Worm (Caenorhabditis elegans) whole organism, dauer: Measurements from ENCODE around the gene pag-3.

ENCODE experiments used
- unc-62 ChIP-seq: sonication (generic microtip); optimal IDR thresholded peaks from 2 replicates; lab custom pipeline; 2017; ENCODE audit warnings: missing biosample characterization, missing genetic modification reagents, missing genetic modification characterization

Gene pag-3

DNA sequence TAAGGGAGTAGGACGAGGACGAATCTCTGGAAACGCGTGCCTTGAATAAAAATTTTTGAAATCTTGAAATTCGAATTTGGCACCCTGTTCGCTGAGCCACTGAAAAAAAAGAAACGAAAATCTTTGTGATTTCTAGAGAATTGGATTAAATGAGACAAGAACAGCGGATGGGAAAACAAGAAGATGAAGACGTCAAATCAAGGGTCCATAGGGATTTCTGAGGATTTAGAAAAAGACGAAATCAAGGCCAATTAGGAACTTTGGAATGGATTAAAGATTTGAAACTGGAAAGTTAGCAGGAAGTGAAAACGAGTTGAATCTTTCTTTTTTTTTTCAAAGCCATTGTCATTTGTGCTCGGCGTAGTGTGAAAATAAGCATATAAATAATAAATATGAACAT lies at the start of gene pag-3:
TSS of gene pag-3 (minus strand) at position 101 of the 400 bp plus-strand sequence.
- TF ChIP-seq unc-62 (GFP tag; lab: Kevin White, UChicago) = no peak

DNA sequence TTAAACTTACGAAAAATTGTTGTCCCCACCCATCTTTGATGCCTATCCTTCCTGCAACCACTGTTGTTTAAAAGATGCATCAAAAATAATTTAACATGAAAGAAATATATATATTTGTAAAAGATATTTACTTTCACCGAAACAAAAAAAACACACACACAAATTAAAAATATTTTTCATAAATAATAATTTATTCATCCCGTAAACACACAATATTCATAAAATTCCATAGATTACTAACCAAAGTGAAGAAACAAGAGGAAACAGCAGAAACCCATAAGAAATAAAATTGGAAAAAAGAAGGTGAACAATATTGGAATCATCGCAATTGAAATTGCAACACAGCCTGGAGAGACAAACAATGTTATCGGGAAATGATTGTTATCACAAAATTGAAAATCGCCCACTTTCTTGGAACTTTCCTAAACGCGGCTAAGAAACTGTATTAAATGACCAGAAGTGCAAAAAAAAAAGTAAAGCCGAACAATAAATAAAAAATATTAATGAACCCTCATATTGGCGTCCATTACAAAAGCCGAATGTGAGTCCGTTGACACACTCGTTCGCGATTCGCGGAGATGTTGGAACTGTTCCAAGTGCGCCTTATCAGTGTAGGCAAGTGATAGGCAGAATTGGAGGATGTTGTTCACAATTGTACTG lies 49.6 kb upstream of the pag-3 start, which contains the start of gene slc-25A18.1:
TSS of gene slc-25A18.1 (minus strand) at position 51 of the 660 bp plus-strand sequence.
- no peak for TF ChIP-seq unc-62 (GFP tag; lab: Kevin White, UChicago)

DNA sequence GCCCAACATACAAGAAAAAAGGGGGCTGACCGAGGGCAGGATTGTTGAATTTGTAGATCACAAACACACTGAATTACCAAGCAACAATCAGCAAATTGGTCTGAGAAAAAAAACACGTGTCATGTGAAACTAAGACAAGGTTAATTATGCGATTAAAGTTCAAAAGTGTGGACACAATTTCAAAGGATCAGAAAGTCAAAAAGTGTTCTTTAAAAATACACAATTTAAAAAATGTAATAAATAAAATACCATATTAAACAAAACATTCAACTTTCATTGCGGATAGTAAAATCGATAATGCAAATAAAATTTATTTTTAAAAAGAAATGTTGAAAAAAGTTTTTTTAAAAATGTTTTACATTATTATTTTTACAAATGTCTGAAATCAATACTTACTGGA lies 44.7 kb upstream of the pag-3 start, which contains the start of gene cutl-3:
TSS of gene cutl-3 (minus strand) at position 101 of the 400 bp plus-strand sequence.
- no peak for TF ChIP-seq unc-62 (GFP tag; lab: Kevin White, UChicago)

DNA sequence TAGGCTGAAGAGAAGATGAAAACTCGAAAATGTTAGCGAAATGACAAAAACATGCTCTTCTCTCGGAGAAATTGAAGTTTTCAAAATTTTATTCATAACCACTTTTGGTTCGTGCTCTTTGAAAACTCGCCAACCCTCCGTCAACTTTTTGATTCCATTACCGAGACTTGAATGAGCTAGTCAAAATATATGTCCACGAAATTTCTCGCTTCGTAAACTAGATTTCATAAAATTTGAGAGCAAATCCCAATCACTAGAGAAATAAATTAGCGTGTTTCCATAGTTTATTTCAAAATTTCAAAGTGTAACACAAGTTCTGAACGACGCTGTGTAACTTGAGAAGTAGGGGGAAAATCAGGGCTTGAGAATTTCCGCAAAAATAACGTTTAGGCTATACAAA lies 39.3 kb upstream of the pag-3 start:
- no peak for TF ChIP-seq unc-62 (GFP tag; lab: Kevin White, UChicago)

DNA sequence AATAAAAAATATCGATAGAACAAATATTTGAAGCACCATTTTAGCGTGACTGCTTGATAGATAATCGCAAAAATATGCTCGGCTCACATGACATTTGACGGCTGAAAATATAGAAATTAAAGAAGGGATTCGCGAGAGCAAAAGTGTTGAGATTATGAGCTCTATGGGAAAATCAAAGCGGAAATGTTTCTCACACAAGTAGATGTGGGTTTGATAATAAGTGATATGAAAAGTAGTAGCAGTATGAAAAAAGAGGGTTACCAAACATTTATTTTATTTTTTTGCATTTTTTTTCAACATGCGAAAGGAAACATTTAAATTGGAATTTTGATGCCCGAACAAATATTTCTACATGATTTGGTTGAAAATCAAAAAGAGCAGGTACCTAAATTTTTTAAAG lies 36.8 kb upstream of the pag-3 start, which contains the start of gene iglr-1:
TSS of gene iglr-1 (minus strand) at position 101 of the 400 bp plus-strand sequence.
- TF ChIP-seq unc-62 (GFP tag; lab: Kevin White, UChicago) = no peak

DNA sequence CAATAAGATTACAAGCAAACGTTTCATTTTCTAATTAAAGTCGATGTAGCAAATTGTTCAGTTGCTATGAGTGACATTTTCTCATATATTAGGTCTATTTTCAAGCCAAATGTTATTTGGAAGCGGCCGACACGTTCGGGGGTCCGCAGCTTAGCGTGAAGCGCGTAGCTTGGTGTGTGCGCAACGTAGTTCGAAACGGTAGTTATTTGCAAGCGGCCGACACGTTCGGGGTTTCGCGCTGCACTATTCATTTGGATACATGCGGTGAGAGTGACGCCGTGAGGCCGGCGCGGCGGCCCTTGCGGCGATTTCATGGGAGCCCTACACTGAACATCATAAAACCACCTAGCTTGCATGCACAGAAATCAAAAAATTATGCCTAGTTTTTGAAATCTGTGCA lies 33.7 kb upstream of the pag-3 start:
- no peak for TF ChIP-seq unc-62 (GFP tag; lab: Kevin White, UChicago)

DNA sequence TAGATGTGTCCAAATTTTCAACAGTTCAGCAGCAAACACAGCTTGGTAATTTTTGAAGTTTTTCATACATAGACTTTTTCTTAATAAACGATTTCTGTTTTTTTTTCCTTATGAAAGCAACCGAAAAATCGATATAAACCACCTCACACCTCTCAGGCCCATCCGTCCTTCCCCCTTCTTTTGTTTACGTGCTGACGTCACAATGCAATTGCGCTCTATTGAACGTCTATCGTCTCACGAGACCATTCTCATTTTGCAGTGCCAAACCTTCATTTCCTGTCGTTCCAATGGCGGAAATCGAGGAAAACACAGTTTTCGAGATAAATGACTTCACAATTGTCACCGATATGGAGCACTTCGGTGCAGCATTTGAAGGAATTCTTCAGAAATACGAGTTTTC lies 28.8 kb upstream of the pag-3 start, which contains the start of gene rbg-1:
TSS of gene rbg-1 (plus strand) at position 260 of the 400 bp plus-strand sequence.
- TF ChIP-seq unc-62 (GFP tag; lab: Kevin White, UChicago) = no peak

DNA sequence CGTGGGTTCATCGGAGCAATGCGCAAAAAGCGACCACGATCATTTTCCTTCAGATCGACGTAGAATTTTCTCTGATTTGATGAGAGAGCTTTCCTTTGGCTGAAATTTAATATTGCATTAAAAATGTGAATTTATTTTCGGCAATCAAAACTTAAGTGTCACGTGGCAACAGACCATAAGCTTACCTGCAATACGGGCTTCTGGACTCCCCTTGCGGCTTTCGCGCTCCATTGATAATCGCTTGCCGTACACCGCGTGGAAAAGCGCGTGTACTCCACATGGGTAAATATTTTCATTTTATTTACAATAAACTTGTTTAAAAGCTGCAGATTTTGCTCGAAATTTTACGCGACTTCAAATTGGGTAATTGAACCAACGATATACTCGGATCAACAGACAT lies 28.1 kb upstream of the pag-3 start, which contains the start of gene plp-2:
TSS of gene plp-2 (minus strand) at position 280 of the 400 bp plus-strand sequence.
- TF ChIP-seq unc-62 (GFP tag; lab: Kevin White, UChicago) = no peak

DNA sequence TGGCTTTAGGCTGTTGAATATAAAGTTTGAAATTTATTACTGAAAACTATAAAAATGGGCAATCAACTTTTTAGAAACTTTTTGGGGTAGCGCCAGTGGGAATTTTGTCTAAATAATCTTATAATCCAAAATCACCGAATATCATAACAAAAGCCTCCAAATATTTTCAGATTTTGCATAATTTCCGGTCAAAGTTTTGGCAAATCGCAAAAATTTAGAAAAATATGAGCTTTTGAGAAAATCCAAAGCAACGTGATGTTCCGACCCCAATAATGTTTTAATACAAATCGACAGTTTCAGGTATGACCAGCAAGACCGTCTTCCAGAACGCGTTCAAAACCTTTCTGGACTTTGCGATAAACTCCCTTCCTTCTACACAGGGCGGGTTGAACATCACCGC lies 24.9 kb upstream of the pag-3 start, which contains the start of gene emre-1:
TSS of gene emre-1 (plus strand) at position 301 of the 400 bp plus-strand sequence.
- TF ChIP-seq unc-62 (GFP tag; lab: Kevin White, UChicago) = no peak

DNA sequence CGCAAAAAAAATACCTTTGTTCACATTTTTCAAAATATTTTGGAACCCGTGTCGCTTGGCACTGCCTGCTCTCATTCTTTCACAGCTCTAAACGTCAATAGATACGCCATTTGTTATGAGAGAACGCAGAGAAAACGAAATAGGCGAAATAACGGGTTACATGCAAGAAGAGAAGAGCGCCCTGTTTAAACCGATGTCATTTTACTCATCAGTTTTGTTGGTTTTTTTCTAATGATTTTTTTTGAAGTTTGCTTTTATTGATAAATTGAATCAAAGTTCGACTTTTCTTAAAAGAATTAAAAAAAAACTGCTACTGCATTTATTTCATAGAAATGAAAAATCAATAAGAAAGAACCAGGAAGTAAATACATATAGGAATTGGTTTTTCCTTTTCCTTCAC lies 24.3 kb upstream of the pag-3 start:
- TF ChIP-seq unc-62 (GFP tag; lab: Kevin White, UChicago) = no peak

DNA sequence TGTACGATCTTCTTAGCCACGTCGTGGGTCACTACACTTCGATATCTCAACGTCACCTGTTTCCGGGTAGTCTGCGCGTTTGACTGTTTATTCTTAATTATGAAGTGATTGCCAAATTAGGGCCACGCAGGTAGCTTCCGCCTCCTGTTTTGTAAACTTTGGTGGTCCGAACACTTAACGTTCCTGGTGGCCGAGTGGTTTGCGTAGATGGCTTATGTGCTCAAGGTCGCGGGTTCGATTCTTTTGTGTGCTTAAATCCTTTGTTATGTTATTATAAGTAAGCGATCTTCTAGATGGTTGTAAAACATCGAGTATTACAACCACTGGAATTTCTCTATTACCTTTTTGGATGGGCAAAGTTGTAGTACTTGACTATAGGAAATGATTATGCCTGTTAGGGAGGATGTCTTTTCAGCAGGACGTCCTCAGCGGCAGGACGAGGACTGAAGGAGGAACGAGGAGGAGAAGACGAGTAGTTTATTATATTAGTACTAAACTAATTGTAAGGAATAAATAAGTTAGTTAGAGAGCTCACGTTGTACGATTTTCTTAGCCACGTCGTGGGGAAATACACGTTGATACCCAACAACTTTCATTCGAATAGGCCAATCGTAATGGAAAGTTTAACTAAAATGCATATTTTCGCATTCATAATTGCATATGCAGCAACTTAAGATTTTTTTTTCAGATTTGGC lies 22.5 kb upstream of the pag-3 start:
- no peak for TF ChIP-seq unc-62 (GFP tag; lab: Kevin White, UChicago)

DNA sequence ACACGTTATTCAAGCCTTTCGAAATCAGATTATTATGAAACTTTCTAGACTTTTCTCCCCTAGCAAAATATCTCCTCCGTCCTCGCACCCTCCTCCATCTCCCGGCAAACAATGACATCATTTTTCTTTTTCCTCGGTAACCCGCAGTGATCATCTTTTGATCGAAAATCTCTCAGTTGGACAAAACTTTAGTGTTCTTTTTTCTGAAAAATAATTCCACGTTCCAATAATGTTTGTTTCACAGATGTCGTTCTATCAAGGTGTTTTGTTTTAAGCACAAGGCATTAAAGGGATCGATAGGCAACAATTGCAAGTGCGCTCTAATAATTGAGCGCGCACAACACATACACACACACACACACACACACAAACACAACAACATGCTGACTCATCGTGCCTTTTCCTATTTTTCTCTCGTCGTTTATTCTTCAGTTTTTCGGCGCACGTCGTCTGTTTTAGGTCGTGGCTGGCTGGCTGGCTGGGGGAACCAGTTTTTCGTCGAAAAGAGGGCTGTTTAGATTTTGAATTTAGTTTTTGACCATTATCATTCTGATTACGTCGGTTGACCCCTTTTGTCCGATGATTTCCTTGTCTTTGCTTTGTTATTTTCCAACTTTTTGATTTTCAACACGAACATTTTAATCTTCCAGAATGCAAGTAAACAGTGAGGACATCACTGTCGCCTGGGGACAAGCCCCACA lies 21.2 kb upstream of the pag-3 start, which contains the start of gene F20D1.3:
TSS of gene F20D1.3 (plus strand) at position 651 of the 701 bp plus-strand sequence.
- TF ChIP-seq unc-62 (GFP tag; lab: Kevin White, UChicago) = no peak

DNA sequence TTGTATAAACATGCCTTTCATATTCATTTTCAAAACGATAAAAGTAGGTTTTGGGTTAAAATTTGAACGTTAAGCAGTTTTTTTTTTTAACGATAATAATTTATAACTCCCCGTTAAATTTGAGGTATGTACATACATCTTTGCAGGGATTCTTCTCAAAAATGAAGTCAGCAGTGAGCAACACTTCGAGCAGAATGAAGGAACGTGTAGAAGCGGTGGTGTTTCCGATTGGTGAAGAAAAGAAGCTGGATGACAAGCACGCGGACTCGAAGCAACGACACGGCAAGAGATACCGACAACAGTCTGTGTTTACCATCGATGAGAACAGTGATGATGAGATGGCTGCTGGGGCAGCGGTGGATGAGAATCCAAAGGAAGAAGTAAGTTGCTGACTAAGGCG lies 18.6 kb upstream of the pag-3 start:
- TF ChIP-seq unc-62 (GFP tag; lab: Kevin White, UChicago) = no peak

DNA sequence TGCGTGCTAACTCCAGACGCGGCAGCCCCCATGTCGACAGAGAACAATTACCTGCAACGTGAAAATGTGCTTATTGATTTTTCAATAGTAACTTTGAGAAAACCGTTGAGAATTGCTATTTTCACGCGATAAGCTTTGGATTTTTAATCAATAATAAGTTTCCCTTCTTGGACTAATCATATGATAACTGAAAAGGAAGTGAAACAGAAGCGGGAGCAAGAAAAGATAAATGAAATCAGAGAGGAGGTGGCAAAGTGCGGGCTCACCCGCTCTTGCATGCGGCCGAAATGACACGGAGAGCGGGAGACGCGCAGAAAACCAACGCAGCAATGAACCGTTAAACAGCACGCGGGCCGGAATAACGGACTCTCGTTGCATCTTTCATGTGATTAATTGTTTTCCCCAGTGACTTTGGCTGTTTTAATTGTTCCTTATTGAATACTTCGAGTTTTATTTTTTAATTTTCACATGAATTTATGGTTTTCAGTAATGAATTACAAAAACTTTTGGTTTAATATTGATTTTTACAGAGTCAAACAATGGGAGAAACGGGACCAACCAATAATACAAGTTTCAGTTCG lies 15.9 kb upstream of the pag-3 start, which contains the start of the genes flwr-1 and tbc-1:
TSS of gene flwr-1 (minus strand) at position 51 of the 581 bp plus-strand sequence.
TSS of gene tbc-1 (plus strand) at position 531 of the 581 bp plus-strand sequence.
- no peak for TF ChIP-seq unc-62 (GFP tag; lab: Kevin White, UChicago)

DNA sequence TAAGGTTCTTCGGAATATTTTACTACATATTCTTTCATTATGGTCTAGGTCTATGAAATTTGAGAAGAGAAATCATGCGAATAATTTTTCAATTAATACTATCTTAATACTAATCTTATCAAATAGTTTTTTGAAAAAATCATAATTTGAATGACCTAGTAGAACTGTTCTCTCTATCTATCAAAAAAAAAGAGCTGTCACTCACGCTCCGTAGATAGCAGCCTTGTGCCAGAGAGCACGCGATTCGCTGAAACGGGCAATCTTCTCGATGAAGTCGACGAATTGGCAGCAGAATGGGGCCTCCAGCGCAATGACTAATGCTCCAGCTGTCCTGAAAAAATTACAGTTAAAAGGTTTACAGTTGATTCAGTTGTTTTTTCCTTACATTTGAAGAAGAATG lies 15.2 kb upstream of the pag-3 start:
- no peak for TF ChIP-seq unc-62 (GFP tag; lab: Kevin White, UChicago)
